Fruit fly (Drosophila melanogaster): ENCODE measurements around the gene CG14013.

CG14013 gene

DNA sequence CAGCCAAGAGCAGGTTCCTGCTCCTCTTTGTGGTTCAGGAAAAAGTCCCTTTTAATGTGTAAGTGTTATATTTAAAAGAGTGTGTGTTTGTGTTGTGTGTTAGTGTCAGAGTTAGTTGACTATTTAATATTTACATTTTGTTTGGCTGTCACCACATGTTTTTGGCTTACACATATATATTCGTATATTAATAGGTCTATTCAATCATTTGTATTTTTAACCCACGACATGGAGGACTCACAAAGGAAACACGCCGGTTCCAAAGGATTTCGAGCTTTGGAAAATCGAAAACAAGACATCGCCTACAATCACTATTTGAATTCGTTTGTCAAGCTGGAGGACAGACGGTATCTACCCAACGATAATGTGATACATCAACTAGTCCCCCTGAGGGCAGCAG lies at the start of gene CG14013, which contains the start of gene CG14017:
CG14013 (minus strand) TSS at position 101 of the 400 bp plus-strand sequence.
CG14017 (plus strand) TSS at position 148 of the 400 bp plus-strand sequence.
- TF ChIP-seq CG8478 (optimal IDR thresholded peaks at IDR 0.05) (no peak), CTCF (optimal IDR thresholded peaks at IDR 0.05) (no peak)

DNA sequence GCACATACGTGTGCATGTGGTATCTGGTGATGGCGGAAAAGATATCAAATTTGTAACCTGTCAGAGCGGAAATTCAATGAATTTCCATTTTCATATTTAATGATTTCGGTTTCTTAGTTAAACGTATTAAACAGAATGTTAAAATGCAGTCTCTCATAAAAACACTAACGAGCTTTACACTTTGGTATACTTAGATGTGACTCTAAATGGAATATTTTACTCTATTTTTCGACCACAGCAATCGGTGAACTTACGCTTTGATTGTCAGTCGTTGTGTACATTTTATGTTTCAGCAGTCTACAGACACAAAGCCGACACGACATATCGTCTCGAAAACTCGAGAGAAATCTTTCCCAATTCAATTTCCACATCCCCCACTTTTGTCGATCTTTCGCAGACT lies 42.9 kb upstream of the CG14013 start, which contains the start of gene CG18266:
CG18266 (plus strand) TSS at position 301 of the 400 bp plus-strand sequence.
- TF ChIP-seq CTCF (optimal IDR thresholded peaks at IDR 0.05): no peak
- no peak for TF ChIP-seq CG8478 (optimal IDR thresholded peaks at IDR 0.05)

DNA sequence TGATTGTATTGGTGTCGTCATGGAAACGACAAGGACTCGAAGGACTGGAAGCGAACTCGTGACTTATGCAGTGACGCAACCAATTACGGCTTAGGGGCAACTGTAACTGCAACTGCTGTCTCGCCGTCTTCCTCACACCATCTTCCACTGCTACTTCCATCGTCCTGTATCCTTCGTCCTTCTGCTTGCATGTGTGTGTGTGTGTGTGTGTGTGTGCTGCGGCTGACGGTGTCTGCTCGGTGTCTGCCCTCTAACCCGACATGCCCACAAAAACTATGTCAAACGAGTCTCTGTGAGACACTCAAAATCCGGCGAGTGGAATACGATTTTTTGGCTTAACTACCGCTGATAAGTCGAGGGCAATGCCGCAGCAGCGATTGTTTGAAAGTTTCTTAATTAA lies 40.2 kb upstream of the CG14013 start:
- TF ChIP-seq CG8478 (optimal IDR thresholded peaks at IDR 0.05) (no peak), CTCF (optimal IDR thresholded peaks at IDR 0.05) (no peak)

DNA sequence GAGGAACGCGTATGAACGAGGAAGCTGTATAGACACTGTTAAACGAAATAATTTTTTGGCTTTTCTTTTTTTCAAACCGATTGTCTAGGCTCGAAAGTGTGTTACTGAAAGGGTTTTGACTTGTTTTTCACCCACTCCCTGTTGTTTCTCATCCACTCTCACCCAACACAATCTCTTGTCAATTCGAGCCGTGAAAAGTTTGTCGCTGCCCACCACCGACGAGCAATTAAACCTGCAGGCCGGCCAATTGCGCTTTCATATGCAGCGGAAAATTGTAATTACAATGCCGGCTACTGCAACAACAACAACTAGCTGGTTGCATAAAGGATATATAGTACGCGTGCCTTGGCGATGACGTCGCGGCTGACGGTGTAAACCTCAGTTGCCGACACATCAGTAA lies 34.7 kb upstream of the CG14013 start, which contains the start of gene CG7251:
CG7251 (minus strand) TSS at position 101 of the 400 bp plus-strand sequence.
- no peak for TF ChIP-seq CG8478 (optimal IDR thresholded peaks at IDR 0.05)

DNA sequence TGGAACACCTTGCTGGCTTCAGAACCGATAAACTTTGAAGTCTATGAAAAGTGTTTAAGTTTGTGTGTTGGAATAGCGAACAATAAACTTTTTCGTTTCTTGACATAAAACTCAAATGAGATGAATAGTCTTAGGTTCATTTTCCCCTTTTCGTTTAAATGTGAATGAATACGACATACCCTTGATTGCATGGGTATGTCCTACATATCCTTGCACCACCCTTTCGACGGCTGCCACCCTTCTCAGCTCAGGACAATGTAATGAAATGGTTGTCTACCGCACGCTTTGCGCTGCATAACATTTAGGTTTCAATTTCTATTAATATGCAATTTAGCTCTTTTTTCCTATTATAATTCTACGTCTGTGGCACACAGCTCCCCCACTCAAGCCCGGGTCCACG lies 27.4 kb upstream of the CG14013 start, which contains the start of gene CG14011:
CG14011 (minus strand) TSS at position 101 of the 400 bp plus-strand sequence.
- TF ChIP-seq CG8478 (optimal IDR thresholded peaks at IDR 0.05) (no peak), CTCF (optimal IDR thresholded peaks at IDR 0.05) (no peak)

DNA sequence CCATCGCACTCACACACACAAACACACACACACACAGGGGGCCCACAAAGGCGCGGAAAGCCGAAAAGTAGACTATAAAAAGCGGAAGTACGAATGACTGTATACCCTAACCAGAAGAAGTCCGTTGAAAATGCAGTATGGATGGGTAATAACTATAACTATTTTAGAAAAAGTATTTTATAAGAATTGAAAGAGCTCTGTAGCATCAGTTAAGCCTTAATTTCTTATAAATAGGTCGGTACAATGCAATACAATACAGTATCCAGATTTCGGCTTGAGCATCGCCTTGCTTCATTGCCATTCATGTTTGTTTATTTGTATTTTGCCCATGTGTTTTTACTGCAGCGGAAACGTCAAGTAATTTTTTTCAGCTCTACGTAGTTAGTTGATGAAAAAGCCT lies 15.9 kb upstream of the CG14013 start:
- TF ChIP-seq CTCF (optimal IDR thresholded peaks at IDR 0.05) (no peak), CG8478 (optimal IDR thresholded peaks at IDR 0.05) (no peak)

DNA sequence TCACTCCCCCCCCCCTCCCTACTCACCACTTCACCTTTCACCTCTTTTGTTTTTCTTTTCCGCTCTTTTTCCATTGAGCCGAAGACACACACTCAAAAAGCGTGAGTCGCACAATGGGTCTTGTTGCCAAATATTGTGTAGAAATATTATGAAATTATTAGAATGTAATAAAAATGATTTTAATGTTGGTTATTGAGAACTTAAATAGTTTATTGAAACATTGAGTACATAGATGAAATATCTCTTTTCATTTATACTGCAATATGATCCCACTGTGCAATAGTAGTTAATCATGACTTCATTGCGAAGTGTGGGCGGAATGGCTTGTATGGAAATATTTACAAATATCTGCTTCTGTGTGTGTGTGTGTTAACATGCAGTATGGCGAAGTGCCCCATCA lies 13.5 kb upstream of the CG14013 start:
- TF ChIP-seq CTCF (optimal IDR thresholded peaks at IDR 0.05) (no peak), CG8478 (optimal IDR thresholded peaks at IDR 0.05) (no peak)

DNA sequence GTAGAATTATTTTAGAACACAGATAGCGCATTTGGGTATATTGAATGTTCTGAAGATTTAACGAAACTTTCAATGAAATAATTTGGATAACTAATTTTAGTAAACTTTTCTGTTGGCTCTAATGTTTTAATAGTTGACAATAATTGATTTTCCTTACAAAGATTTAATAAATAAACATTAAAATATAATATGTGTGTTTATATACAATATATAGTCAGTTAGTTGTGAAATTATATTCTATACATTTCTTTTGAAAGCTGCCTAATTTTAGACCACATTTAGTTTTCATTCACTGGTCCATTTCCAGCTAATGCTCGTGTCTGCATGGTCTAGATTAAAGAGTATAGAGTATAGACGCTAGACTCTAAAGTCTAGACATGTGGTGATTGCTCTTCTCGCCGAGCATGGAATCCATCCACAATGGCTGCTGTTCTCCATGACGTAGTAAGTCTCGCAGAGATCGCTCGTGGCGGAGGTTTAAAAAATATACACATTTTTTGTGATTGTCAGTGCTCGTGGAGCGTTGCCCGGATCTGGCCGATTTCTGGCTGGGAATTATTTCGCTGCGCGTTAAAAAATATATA lies 5.3 kb upstream of the CG14013 start, which contains the start of gene GluRIIB:
GluRIIB (plus strand) TSS at position 534 of the 584 bp plus-strand sequence.
- TF ChIP-seq CTCF (optimal IDR thresholded peaks at IDR 0.05) (no peak), CG8478 (optimal IDR thresholded peaks at IDR 0.05) (no peak)

DNA sequence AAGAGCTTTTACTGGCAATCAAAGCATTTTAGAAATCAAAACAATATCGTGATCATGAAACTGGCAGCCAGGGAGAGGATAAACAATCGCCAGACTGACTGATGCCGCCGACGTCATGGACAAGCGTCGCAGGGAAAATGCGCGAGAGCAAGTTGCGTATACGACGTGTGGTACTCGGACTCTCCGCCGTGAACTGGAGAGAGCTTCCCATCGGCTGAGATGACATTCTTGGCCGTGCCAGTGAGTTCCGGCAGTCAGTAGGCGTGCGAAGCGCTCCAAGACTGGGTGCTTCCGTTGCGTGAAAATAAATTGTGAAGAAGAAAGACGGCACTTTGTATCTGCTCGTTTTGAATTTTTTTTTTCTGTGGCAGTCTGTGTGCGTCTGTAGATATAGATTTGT lies 1.2 kb upstream of the CG14013 start, which contains the start of gene GluRIIA:
GluRIIA (plus strand) TSS at position 255 of the 400 bp plus-strand sequence.
- TF ChIP-seq CG8478 (optimal IDR thresholded peaks at IDR 0.05) (no peak), CTCF (optimal IDR thresholded peaks at IDR 0.05) (no peak)

DNA sequence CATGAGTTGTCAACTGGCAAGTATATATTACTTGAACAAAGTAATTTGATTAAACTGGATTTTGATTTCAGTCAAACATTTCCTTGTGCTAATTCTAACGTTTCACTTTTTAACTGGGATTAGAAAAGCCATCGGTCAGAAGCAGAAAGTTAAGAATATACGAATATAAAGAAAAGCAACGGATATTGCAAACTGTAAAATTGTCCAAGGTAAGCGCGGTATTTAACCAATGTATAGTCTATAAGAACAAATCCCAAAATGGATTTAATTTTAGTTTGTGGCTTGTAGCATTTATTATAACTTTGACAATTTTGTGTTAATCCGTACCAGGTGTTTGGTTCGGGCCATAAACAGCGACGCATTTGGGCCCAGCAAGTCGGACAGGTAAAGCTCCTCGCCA lies 2.1 kb downstream of the CG14013 start, which contains the start of gene CG18269:
CG18269 (plus strand) TSS at position 301 of the 400 bp plus-strand sequence.
- TF ChIP-seq CTCF (optimal IDR thresholded peaks at IDR 0.05) (no peak), CG8478 (optimal IDR thresholded peaks at IDR 0.05) (no peak)

DNA sequence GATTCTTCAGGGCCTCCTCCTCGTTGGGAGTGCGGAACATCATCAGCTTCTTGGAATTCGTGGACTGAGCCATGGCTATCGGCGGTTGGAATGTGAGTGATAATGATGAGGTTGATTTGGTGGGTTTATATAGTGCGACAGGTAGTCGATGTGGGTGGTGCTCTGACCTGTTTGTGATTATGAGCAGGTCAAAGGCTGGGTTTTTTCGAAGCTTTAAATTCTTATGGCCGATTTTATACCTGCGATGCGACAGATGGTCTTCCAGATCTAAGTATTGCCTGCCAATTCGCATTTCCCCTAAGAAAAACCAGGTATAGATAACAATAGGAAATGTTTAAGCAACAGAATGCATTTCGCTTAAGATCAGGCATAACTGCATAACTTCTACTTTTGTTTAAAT lies 2.9 kb downstream of the CG14013 start, which contains the start of gene CG14014:
CG14014 (minus strand) TSS at position 101 of the 400 bp plus-strand sequence.
- TF ChIP-seq CTCF (optimal IDR thresholded peaks at IDR 0.05) (no peak), CG8478 (optimal IDR thresholded peaks at IDR 0.05) (no peak)

DNA sequence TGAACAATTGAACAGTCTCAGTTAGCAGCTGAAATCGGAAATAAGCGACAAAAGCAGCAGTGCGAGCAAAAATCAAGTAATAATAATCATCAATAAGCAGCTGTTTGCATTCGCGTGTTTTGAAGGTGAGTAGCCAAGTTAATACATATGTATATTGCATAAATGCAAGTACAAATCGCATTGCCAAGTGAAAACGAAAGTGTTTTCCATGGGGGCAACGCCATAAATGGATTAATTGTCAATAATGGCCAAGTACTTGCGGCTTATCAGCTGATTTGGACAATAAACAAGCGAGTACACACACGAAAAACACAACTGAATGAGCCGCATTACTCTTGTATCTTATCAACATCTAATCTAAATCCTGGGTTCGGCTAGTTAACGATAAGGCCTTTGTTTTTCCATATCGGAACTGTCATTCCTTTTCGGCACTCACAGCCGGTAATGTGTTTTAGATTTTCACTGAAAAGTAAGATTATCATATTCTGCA lies 6.3 kb downstream of the CG14013 start:
- TF ChIP-seq CG8478 (optimal IDR thresholded peaks at IDR 0.05): no peak

DNA sequence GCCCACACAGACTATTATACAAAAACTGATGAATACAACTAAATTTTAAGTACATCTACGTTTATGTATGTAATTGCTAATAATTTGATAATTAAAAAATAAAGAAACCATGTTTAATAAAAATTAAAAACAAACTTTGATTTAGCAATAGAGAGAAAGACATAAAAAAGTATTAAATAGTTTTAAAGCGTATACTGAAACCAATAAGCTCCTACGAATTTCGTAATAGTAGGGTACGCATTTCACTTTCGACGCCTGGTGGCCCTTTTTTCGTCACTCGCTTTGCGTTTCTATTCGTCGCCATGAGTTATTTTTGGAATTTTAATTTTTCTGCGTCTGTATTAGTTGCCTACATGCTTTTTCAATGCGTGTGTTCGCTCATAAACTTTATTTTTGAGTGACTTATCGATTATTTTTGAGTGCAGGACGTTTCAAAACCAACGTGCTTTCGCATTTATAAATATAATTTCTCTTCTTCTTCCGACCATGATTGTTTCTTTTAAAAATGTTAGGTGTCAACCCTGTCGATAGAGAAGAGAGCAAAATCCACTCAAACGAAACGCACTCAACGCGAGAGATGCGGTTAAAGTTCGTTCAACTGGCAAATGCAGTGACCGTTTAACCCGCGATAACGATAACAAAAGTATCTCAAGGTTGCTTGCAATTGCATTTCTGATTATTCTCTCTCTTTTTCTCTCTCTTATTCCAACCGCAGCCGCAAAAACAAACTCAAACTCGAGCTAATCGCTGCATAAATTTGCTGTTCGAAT lies 6.9 kb downstream of the CG14013 start, which contains the start of gene Oscillin:
Oscillin (plus strand) TSS at position 569 of the 770 bp plus-strand sequence.
- TF ChIP-seq CTCF (optimal IDR thresholded peaks at IDR 0.05) (no peak), CG8478 (optimal IDR thresholded peaks at IDR 0.05) (no peak)

DNA sequence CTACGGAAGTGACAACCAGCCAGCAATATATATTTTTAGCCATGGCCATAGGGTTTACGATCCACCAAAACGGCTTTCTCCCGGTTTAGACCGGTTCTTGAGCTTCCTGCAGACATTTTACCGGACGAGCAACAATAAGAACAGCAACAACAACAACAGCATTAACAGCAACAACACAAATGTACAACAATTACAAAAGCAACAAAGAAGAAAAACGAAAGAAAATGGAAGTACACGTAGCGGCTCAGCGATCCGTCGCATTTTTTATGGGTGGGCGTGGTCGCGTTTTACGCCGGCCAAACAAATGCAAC lies 7.5 kb downstream of the CG14013 start:
- TF ChIP-seq CG8478 (optimal IDR thresholded peaks at IDR 0.05) (no peak), CTCF (optimal IDR thresholded peaks at IDR 0.05) (no peak)

DNA sequence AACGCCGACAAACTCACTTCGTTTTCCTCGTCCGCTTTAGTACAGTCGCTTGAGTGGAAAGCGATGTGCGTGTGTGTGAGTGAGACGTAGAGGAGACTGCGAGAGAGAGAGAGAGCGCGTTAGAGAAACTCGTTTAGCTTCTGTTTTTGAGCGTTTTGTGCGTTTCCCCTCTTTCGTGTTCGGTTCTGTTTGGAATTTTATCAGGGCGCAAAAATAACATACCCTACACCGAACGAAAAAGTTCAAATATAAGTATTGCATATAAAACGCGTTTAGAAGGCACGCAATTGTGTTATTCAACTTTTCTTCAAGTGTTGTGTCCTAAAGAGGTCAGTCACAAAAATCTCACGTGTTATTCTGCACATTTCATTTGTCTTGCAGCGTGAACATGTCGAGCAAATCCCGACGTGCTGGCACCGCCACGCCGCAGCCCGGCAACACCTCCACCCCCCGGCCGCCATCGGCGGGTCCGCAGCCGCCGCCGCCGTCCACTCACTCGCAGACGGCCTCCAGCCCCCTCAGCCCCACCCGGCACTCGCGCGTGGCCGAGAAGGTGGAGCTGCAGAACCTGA lies 10.6 kb downstream of the CG14013 start:
- no peak for TF ChIP-seq CTCF (optimal IDR thresholded peaks at IDR 0.05)

Data from S2 (cell line).